Worm (Caenorhabditis elegans) whole organism, L3 larva: ENCODE data around the gene T09A12.1.
A peak's percentile ranks its signal among the peaks of the same experiment; 100 is the strongest.

ENCODE experiments used
- ZK546.5 ChIP-seq: sonication (generic microtip); optimal IDR thresholded peaks from 2 replicates; lab custom pipeline; 2017; ENCODE audit warnings: missing biosample characterization, missing genetic modification characterization
- aly-2 ChIP-seq: fragments of 150-350 bp; optimal IDR thresholded peaks from 2 replicates; lab custom pipeline; 2014; ENCODE audit warnings: missing biosample characterization, missing genetic modification characterization
- egl-27 ChIP-seq: sonication (generic microtip); optimal IDR thresholded peaks from 4 replicates; lab custom pipeline; 2017; ENCODE audit warnings: missing biosample characterization, missing genetic modification reagents, missing genetic modification characterization
- egl-5 ChIP-seq: fragments of 150-350 bp; optimal IDR thresholded peaks from 2 replicates; lab custom pipeline; 2017; ENCODE audit warnings: missing biosample characterization, missing genetic modification reagents, missing genetic modification characterization, inconsistent platforms
- elt-1 ChIP-seq: fragments of 150-350 bp; optimal IDR thresholded peaks from 2 replicates; lab custom pipeline; 2014; ENCODE audit warnings: missing biosample characterization, missing genetic modification characterization
- elt-2 ChIP-seq: sonication (generic microtip); optimal IDR thresholded peaks from 2 replicates; lab custom pipeline; 2016; ENCODE audit warnings: missing genetic modification reagents, mild to moderate bottlenecking, missing genetic modification characterization, missing compliant biosample characterization
- elt-3 ChIP-seq, 3 experiments: fragments of 150-350 bp in 1 of 3; sonication (generic microtip) in 2 of 3; optimal IDR thresholded peaks; 2 replicates in 2 of 3; 4 replicates in 1 of 3; lab custom pipeline; 2014 to 2017; ENCODE audit warnings: missing biosample characterization in 3 of 3, missing genetic modification characterization in 3 of 3
- fkh-2 ChIP-seq: fragments of 150-350 bp; optimal IDR thresholded peaks from 2 replicates; lab custom pipeline; 2014; ENCODE audit warnings: missing biosample characterization, missing genetic modification reagents, missing genetic modification characterization
- fos-1 ChIP-seq: fragments of 150-350 bp; optimal IDR thresholded peaks from 2 replicates; lab custom pipeline; 2014; ENCODE audit warnings: missing biosample characterization, missing genetic modification characterization
- hmg-11 ChIP-seq: sonication (generic microtip); optimal IDR thresholded peaks from 2 replicates; lab custom pipeline; 2016; ENCODE audit warnings: missing genetic modification characterization, missing compliant biosample characterization
- jun-1 ChIP-seq: fragments of 150-350 bp; optimal IDR thresholded peaks from 2 replicates; lab custom pipeline; 2014; ENCODE audit warnings: missing biosample characterization, missing genetic modification reagents, missing genetic modification characterization
- lin-39 ChIP-seq: fragments of 150-350 bp; optimal IDR thresholded peaks from 2 replicates; lab custom pipeline; 2018; ENCODE audit warnings: missing biosample characterization, missing genetic modification reagents, missing genetic modification characterization
- lsy-12 ChIP-seq: sonication (generic microtip); optimal IDR thresholded peaks from 2 replicates; lab custom pipeline; 2016; ENCODE audit warnings: mild to moderate bottlenecking, missing genetic modification characterization, missing compliant biosample characterization
- nfya-1 ChIP-seq: sonication (generic microtip); optimal IDR thresholded peaks from 2 replicates; lab custom pipeline; 2017; ENCODE audit warnings: missing genetic modification characterization, mild to moderate bottlenecking, missing compliant biosample characterization, antibody characterized with exemption, moderate library complexity; ENCODE audit not compliant: insufficient read depth
- nhr-23 ChIP-seq: fragments of 150-350 bp; optimal IDR thresholded peaks from 2 replicates; lab custom pipeline; 2014; ENCODE audit warnings: missing biosample characterization, missing genetic modification reagents, missing genetic modification characterization
- nhr-25 ChIP-seq: sonication (generic microtip); optimal IDR thresholded peaks from 2 replicates; lab custom pipeline; 2017; ENCODE audit warnings: missing biosample characterization, missing genetic modification characterization
- nhr-28 ChIP-seq: fragments of 150-350 bp; optimal IDR thresholded peaks from 2 replicates; lab custom pipeline; 2014; ENCODE audit warnings: missing biosample characterization, missing genetic modification characterization
- nhr-43 ChIP-seq: sonication (generic microtip); optimal IDR thresholded peaks from 2 replicates; lab custom pipeline; 2016; ENCODE audit warnings: mild to moderate bottlenecking, missing genetic modification characterization, missing compliant biosample characterization; ENCODE audit not compliant: poor library complexity, severe bottlenecking
- nhr-67 ChIP-seq: fragments of 150-350 bp; optimal IDR thresholded peaks from 2 replicates; lab custom pipeline; 2014; ENCODE audit warnings: missing biosample characterization, missing genetic modification characterization
- nhr-76 ChIP-seq: fragments of 150-350 bp; sonication (generic microtip); optimal IDR thresholded peaks from 5 replicates; lab custom pipeline; 2014; ENCODE audit warnings: missing biosample characterization, missing genetic modification characterization
- nhr-77 ChIP-seq: fragments of 150-350 bp; optimal IDR thresholded peaks from 2 replicates; lab custom pipeline; 2014; ENCODE audit warnings: missing biosample characterization, missing genetic modification characterization
- pha-4 ChIP-seq: fragments of 150-350 bp; optimal IDR thresholded peaks from 2 replicates; lab custom pipeline; 2014; ENCODE audit warnings: missing biosample characterization, missing genetic modification reagents, missing genetic modification characterization
- pqm-1 ChIP-seq: fragments of 150-350 bp; optimal IDR thresholded peaks from 2 replicates; lab custom pipeline; 2017; ENCODE audit warnings: missing biosample characterization, missing genetic modification characterization, inconsistent platforms
- sea-2 ChIP-seq: fragments of 150-350 bp; sonication (generic microtip); optimal IDR thresholded peaks from 4 replicates; lab custom pipeline; 2014; ENCODE audit warnings: missing biosample characterization, missing genetic modification reagents, missing genetic modification characterization
- skn-1 ChIP-seq: fragments of 150-350 bp; optimal IDR thresholded peaks from 2 replicates; lab custom pipeline; 2014; ENCODE audit warnings: missing biosample characterization, missing genetic modification characterization
- tbx-2 ChIP-seq: sonication (generic microtip); optimal IDR thresholded peaks from 2 replicates; lab custom pipeline; 2016; ENCODE audit warnings: mild to moderate bottlenecking, missing genetic modification characterization, missing compliant biosample characterization
- unc-39 ChIP-seq: sonication (generic microtip); optimal IDR thresholded peaks from 4 replicates; lab custom pipeline; 2017; ENCODE audit warnings: missing biosample characterization, missing genetic modification characterization
- zag-1 ChIP-seq: fragments of 150-350 bp; optimal IDR thresholded peaks from 2 replicates; lab custom pipeline; 2014; ENCODE audit warnings: missing biosample characterization, missing genetic modification characterization
- ztf-11 ChIP-seq: fragments of 150-350 bp; optimal IDR thresholded peaks from 2 replicates; lab custom pipeline; 2014; ENCODE audit warnings: missing biosample characterization, missing genetic modification characterization

Gene T09A12.1

ce11 chrIV:8236502-8236901 lies 7.7 kb upstream of the T09A12.1 start, which contains the start of gene nhr-66:
Gene nhr-66, minus strand, starts transcription at chrIV:8236602.
- no peak for TF ChIP-seq nhr-67

ce11 chrIV:8239584-8239983 lies 4.6 kb upstream of the T09A12.1 start:
- TF ChIP-seq lsy-12 (tag; lab: Kevin White, UChicago): no peak
- TF ChIP-seq elt-2: peak; percentile 22
- TF ChIP-seq pha-4 (tag; lab: Kevin White, UChicago): peak; percentile 77

ce11 chrIV:8241312-8241833 lies 2.8 kb upstream of the T09A12.1 start:
- TF ChIP-seq pqm-1 (no peak), zag-1 (tag; lab: Kevin White, UChicago) (no peak), egl-27 (tag; lab: Kevin White, UChicago) (no peak), ztf-11 (tag; lab: Kevin White, UChicago) (no peak), nhr-25 (peak; percentile 38), pha-4 (tag; lab: Kevin White, UChicago) (no peak), elt-1 (tag; lab: Kevin White, UChicago) (peak; percentile 36), nhr-76 (tag; lab: Kevin White, UChicago) (no peak), nhr-43 (tag; lab: Kevin White, UChicago) (peak; percentile 8), elt-3 (tag; optimal IDR thresholded peaks at IDR 0.05; lab: Kevin White, UChicago) (peak in 1 of 3 experiments; percentile 3), unc-39 (tag; lab: Kevin White, UChicago) (no peak), aly-2 (tag; lab: Kevin White, UChicago) (no peak), nhr-23 (tag; lab: Kevin White, UChicago) (peak; percentile 17), nfya-1 (no peak), fkh-2 (no peak)

- TF ChIP-seq nhr-77 (tag; lab: Kevin White, UChicago) (no peak), jun-1 (tag; lab: Kevin White, UChicago) (no peak), aly-2 (tag; lab: Kevin White, UChicago) (no peak), elt-1 (tag; lab: Kevin White, UChicago) (peak; percentile 80), nhr-23 (tag; lab: Kevin White, UChicago) (peak; percentile 50)
These were observed 1.0 kb upstream of the T09A12.1 start for ce11 chrIV:8243170-8243569.

- TF ChIP-seq lin-39 (tag; lab: Kevin White, UChicago) (no peak), hmg-11 (no peak), ZK546.5 (tag; lab: Kevin White, UChicago) (no peak), lsy-12 (tag; lab: Kevin White, UChicago) (no peak), fkh-2 (no peak)
- TF ChIP-seq, all 47 proteins: peak for 0
These were observed 613 bp upstream of the T09A12.1 start, which contains the start of gene T09A12.8 for ce11 chrIV:8243599-8243998. Gene T09A12.8, minus strand, starts transcription at chrIV:8243699.

ce11 chrIV:8247341-8247740 lies 3.1 kb downstream of the T09A12.1 start:
- TF ChIP-seq nhr-23 (tag; lab: Kevin White, UChicago): peak; percentile 34
- peak; percentile 94 for TF ChIP-seq elt-1 (tag; lab: Kevin White, UChicago)
- no peak for TF ChIP-seq fkh-2

- TF ChIP-seq elt-2: peak; percentile 82
- TF ChIP-seq pqm-1: peak; percentile 71
- peak; percentile 8 for TF ChIP-seq jun-1 (tag; lab: Kevin White, UChicago)
- TF ChIP-seq nhr-28: no peak
- TF ChIP-seq skn-1 (tag; lab: Kevin White, UChicago): no peak
These were observed 7.1 kb downstream of the T09A12.1 start for ce11 chrIV:8251346-8251745.

ce11 chrIV:8252856-8253255 lies 8.6 kb downstream of the T09A12.1 start:
- TF ChIP-seq skn-1 (tag; lab: Kevin White, UChicago) (peak; percentile 35), pha-4 (tag; lab: Kevin White, UChicago) (peak; percentile 64), nfya-1 (peak; percentile 71), nhr-43 (tag; lab: Kevin White, UChicago) (peak; percentile 57), nhr-76 (tag; lab: Kevin White, UChicago) (no peak), lin-39 (tag; lab: Kevin White, UChicago) (peak; percentile 70), hmg-11 (peak; percentile 89), jun-1 (tag; lab: Kevin White, UChicago) (peak; percentile 31), sea-2 (GFP tag; lab: Kevin White, UChicago) (no peak), fos-1 (no peak), lsy-12 (tag; lab: Kevin White, UChicago) (peak; percentile 48), elt-3 (tag; optimal IDR thresholded peaks at IDR 0.05; lab: Kevin White, UChicago) (peak in 1 of 3 experiments; percentile 72), elt-2 (peak; percentile 66), nhr-25 (peak; percentile 51), unc-39 (tag; lab: Kevin White, UChicago) (no peak), nhr-23 (tag; lab: Kevin White, UChicago) (peak; percentile 58), egl-5 (tag; lab: Kevin White, UChicago) (peak; percentile 16), tbx-2 (tag; lab: Kevin White, UChicago) (peak; percentile 22), ZK546.5 (tag; lab: Kevin White, UChicago) (no peak), pqm-1 (peak; percentile 13)
